Fruit fly (Drosophila melanogaster): ENCODE data around the gene CG5787.

- TF ChIP-seq pan (optimal IDR thresholded peaks at IDR 0.05) (no peak), psq (optimal IDR thresholded peaks at IDR 0.05) (no peak), CG8478 (optimal IDR thresholded peaks at IDR 0.05) (no peak), EcR (GFP tag; optimal IDR thresholded peaks at IDR 0.05) (no peak), usp (GFP tag; optimal IDR thresholded peaks at IDR 0.05) (no peak), Dll (optimal IDR thresholded peaks at IDR 0.05) (no peak)
Observed at dm6 chr2L:12712852-12713251, at the start of gene CG5787.

Data from whole organism.